Fruit fly (Drosophila melanogaster) whole organism, embryonic: ENCODE measurements around the gene CG33158.

Experiments used
- Bteb2 ChIP-seq: fragments of 200-800 bp; sonication (Bioruptor generic); optimal IDR thresholded peaks from 2 replicates; lab custom pipeline; 2016; ENCODE audit warnings: missing biosample characterization, missing genetic modification characterization
- CG10274 ChIP-seq: fragments of 200-800 bp; sonication (Bioruptor generic); optimal IDR thresholded peaks from 3 replicates; lab custom pipeline; 2017; ENCODE audit warnings: missing biosample characterization, mild to moderate bottlenecking, missing genetic modification characterization
- CG11247 ChIP-seq: fragments of 200-800 bp; sonication (Bioruptor generic); IDR thresholded peaks from 2 replicates; pipeline ENCODE4 v1.3.6; 2022; ENCODE audit warnings: missing biosample characterization, missing genetic modification characterization
- CG11560 ChIP-seq: fragments of 200-800 bp; sonication (Bioruptor generic); IDR thresholded peaks from 3 replicates; pipeline ENCODE4 v1.3.6; 2022; ENCODE audit warnings: missing biosample characterization, missing genetic modification characterization
- CG12155 ChIP-seq: fragments of 200-800 bp; sonication (Bioruptor generic); optimal IDR thresholded peaks from 3 replicates; lab custom pipeline; 2016; ENCODE audit warnings: missing biosample characterization, missing genetic modification characterization
- CG12942 ChIP-seq: fragments of 200-800 bp; sonication (Bioruptor generic); optimal IDR thresholded peaks from 3 replicates; lab custom pipeline; 2016; ENCODE audit warnings: missing biosample characterization, missing genetic modification characterization
- CG14014 ChIP-seq: fragments of 200-800 bp; sonication (Bioruptor generic); IDR thresholded peaks from 2 replicates; pipeline ENCODE4 v1.3.6; 2022; ENCODE audit warnings: missing biosample characterization, missing genetic modification characterization
- CG14710 ChIP-seq: fragments of 200-800 bp; sonication (Bioruptor generic); optimal IDR thresholded peaks from 3 replicates; lab custom pipeline; 2019; ENCODE audit warnings: missing biosample characterization, mild to moderate bottlenecking, missing genetic modification characterization, moderate library complexity
- CG1529 ChIP-seq: fragments of 200-800 bp; sonication (Bioruptor generic); optimal IDR thresholded peaks from 3 replicates; lab custom pipeline; 2018; ENCODE audit warnings: missing biosample characterization, missing genetic modification characterization
- CG17186 ChIP-seq: fragments of 200-800 bp; sonication (Bioruptor generic); optimal IDR thresholded peaks from 3 replicates; lab custom pipeline; 2017; ENCODE audit warnings: missing biosample characterization, missing genetic modification reagents, missing genetic modification characterization
- CG31224 ChIP-seq: fragments of 200-800 bp; sonication (Bioruptor generic); IDR thresholded peaks from 2 replicates; pipeline ENCODE4 v1.3.6; 2022; ENCODE audit warnings: missing biosample characterization, missing genetic modification characterization
- CG32532 ChIP-seq: fragments of 200-800 bp; sonication (Bioruptor generic); IDR thresholded peaks from 2 replicates; pipeline ENCODE4 v1.3.6; 2022; ENCODE audit warnings: missing biosample characterization, missing genetic modification characterization
- CG33557 ChIP-seq: fragments of 200-800 bp; sonication (Bioruptor generic); optimal IDR thresholded peaks from 2 replicates; lab custom pipeline; 2019; ENCODE audit warnings: missing biosample characterization, mild to moderate bottlenecking, missing genetic modification characterization, moderate library complexity
- CG3407 ChIP-seq: fragments of 200-800 bp; sonication (Bioruptor generic); optimal IDR thresholded peaks from 2 replicates; lab custom pipeline; 2018; ENCODE audit warnings: missing biosample characterization, mild to moderate bottlenecking, missing genetic modification characterization
- CG43689 ChIP-seq: fragments of 200-800 bp; sonication (Bioruptor generic); IDR thresholded peaks from 2 replicates; pipeline ENCODE4 v1.3.6; 2022; ENCODE audit warnings: missing biosample characterization, missing genetic modification characterization
- CG4730 ChIP-seq: fragments of 200-800 bp; sonication (Bioruptor generic); IDR thresholded peaks from 2 replicates; pipeline ENCODE4 v1.3.6; 2022; ENCODE audit warnings: missing biosample characterization, missing genetic modification characterization
- CG6654 ChIP-seq: fragments of 200-800 bp; sonication (Bioruptor generic); optimal IDR thresholded peaks from 2 replicates; lab custom pipeline; 2017; ENCODE audit warnings: missing biosample characterization, mild to moderate bottlenecking, missing genetic modification characterization
- CG6765 ChIP-seq: fragments of 200-800 bp; sonication (Bioruptor generic); optimal IDR thresholded peaks from 3 replicates; lab custom pipeline; 2017; ENCODE audit warnings: missing biosample characterization, mild to moderate bottlenecking, missing genetic modification characterization
- CG7839 ChIP-seq: fragments of 200-800 bp; sonication (Bioruptor generic); optimal IDR thresholded peaks from 3 replicates; lab custom pipeline; 2018; ENCODE audit warnings: missing biosample characterization, mild to moderate bottlenecking, missing genetic modification characterization, moderate library complexity
- CG9817 ChIP-seq: fragments of 200-800 bp; sonication (Bioruptor generic); optimal IDR thresholded peaks from 2 replicates; lab custom pipeline; 2018; ENCODE audit warnings: missing biosample characterization, mild to moderate bottlenecking, missing genetic modification characterization, moderate library complexity
- CHES-1-like ChIP-seq: fragments of 200-800 bp; sonication (Bioruptor generic); optimal IDR thresholded peaks from 2 replicates; lab custom pipeline; 2016; ENCODE audit warnings: missing biosample characterization, missing genetic modification characterization
- CTCF ChIP-seq: fragments of 200-800 bp; sonication (Bioruptor generic); optimal IDR thresholded peaks from 2 replicates; lab custom pipeline; 2017; ENCODE audit warnings: missing biosample characterization, mild to moderate bottlenecking, missing genetic modification characterization, moderate library complexity
- Dp ChIP-seq: fragments of 200-800 bp; sonication (Bioruptor generic); optimal IDR thresholded peaks from 2 replicates; lab custom pipeline; 2018; ENCODE audit warnings: missing biosample characterization, mild to moderate bottlenecking, missing genetic modification characterization, moderate library complexity
- MESR4 ChIP-seq: fragments of 200-800 bp; sonication (Bioruptor generic); optimal IDR thresholded peaks from 2 replicates; lab custom pipeline; 2018; ENCODE audit warnings: missing biosample characterization, mild to moderate bottlenecking, missing genetic modification characterization, moderate library complexity
- NC2β ChIP-seq: fragments of 200-800 bp; sonication (Bioruptor generic); optimal IDR thresholded peaks from 2 replicates; lab custom pipeline; 2016; ENCODE audit warnings: missing biosample characterization, missing genetic modification characterization
- Opbp ChIP-seq: fragments of 200-800 bp; sonication (Bioruptor generic); IDR thresholded peaks from 3 replicates; pipeline ENCODE4 v1.3.6; 2022; ENCODE audit warnings: missing biosample characterization, missing genetic modification characterization; ENCODE audit not compliant: partially characterized antibody
- PHDP ChIP-seq: fragments of 200-800 bp; sonication (Bioruptor generic); optimal IDR thresholded peaks from 3 replicates; lab custom pipeline; 2018; ENCODE audit warnings: missing biosample characterization, mild to moderate bottlenecking, missing genetic modification characterization, moderate library complexity
- Rx ChIP-seq: fragments of 200-800 bp; sonication (Bioruptor generic); IDR thresholded peaks from 2 replicates; pipeline ENCODE4 v1.3.6; 2022; ENCODE audit warnings: missing biosample characterization, missing genetic modification characterization
- Spps ChIP-seq: fragments of 200-800 bp; sonication (Bioruptor generic); optimal IDR thresholded peaks from 2 replicates; lab custom pipeline; 2018; ENCODE audit warnings: missing biosample characterization, mild to moderate bottlenecking, missing genetic modification characterization
- Sry-δ ChIP-seq: fragments of 200-800 bp; sonication (Bioruptor generic); optimal IDR thresholded peaks from 2 replicates; lab custom pipeline; 2016; ENCODE audit warnings: missing biosample characterization, missing genetic modification characterization
- Stat92E ChIP-seq, 3 experiments: fragments of >200 bp in 2 of 3; fragments of 200-800 bp in 1 of 3; sonication (Bioruptor generic) in 1 of 3; optimal IDR thresholded peaks; 2 replicates each; lab custom pipeline; 2017 to 2019; ENCODE audit warnings: missing biosample characterization in 3 of 3, missing genetic modification characterization in 3 of 3, mild to moderate bottlenecking in 1 of 3, moderate library complexity in 1 of 3
- Trl ChIP-seq, 3 experiments: fragments of >200 bp in 2 of 3; fragments of 200-800 bp in 1 of 3; sonication (Bioruptor generic) in 1 of 3; optimal IDR thresholded peaks; 2 replicates in 1 of 3; 3 replicates in 2 of 3; lab custom pipeline; 2016 to 2017; ENCODE audit warnings: missing biosample characterization in 1 of 3, missing genetic modification characterization in 1 of 3
- Xbp1 ChIP-seq: fragments of 200-800 bp; sonication (Bioruptor generic); optimal IDR thresholded peaks from 3 replicates; lab custom pipeline; 2016; ENCODE audit warnings: missing biosample characterization, mild to moderate bottlenecking, missing genetic modification characterization
- btn ChIP-seq: fragments of 200-800 bp; sonication (Bioruptor generic); optimal IDR thresholded peaks from 2 replicates; lab custom pipeline; 2016; ENCODE audit warnings: missing biosample characterization, missing genetic modification characterization
- chinmo ChIP-seq: fragments of 200-800 bp; sonication (Bioruptor generic); IDR thresholded peaks from 4 replicates; pipeline ENCODE4 v1.3.6; 2022; ENCODE audit warnings: missing biosample characterization, missing genetic modification characterization; ENCODE audit not compliant: partially characterized antibody
- chn ChIP-seq: fragments of 200-800 bp; sonication (Bioruptor generic); optimal IDR thresholded peaks from 2 replicates; lab custom pipeline; 2016; ENCODE audit warnings: missing biosample characterization, missing genetic modification characterization
- ci ChIP-seq: fragments of 200-800 bp; sonication (Bioruptor generic); IDR thresholded peaks from 3 replicates; pipeline ENCODE4 v1.3.6; 2022; ENCODE audit warnings: missing biosample characterization, missing genetic modification characterization
- dimm ChIP-seq: fragments of 200-800 bp; sonication (Bioruptor generic); IDR thresholded peaks from 2 replicates; pipeline ENCODE4 v1.3.6; 2022; ENCODE audit warnings: missing biosample characterization, missing genetic modification characterization
- dmrt99B ChIP-seq: fragments of 200-800 bp; sonication (Bioruptor generic); optimal IDR thresholded peaks from 2 replicates; lab custom pipeline; 2018; ENCODE audit warnings: missing biosample characterization, mild to moderate bottlenecking, missing genetic modification characterization, moderate library complexity
- dysf ChIP-seq: fragments of 200-800 bp; sonication (Bioruptor generic); IDR thresholded peaks from 3 replicates; pipeline ENCODE4 v1.3.6; 2022; ENCODE audit warnings: missing biosample characterization, missing genetic modification characterization
- ems ChIP-seq: fragments of 200-800 bp; sonication (Bioruptor generic); optimal IDR thresholded peaks from 3 replicates; lab custom pipeline; 2016; ENCODE audit warnings: missing biosample characterization, missing genetic modification characterization
- exex ChIP-seq: fragments of 200-800 bp; sonication (Bioruptor generic); optimal IDR thresholded peaks from 4 replicates; lab custom pipeline; 2018; ENCODE audit warnings: missing biosample characterization, mild to moderate bottlenecking, missing genetic modification characterization, moderate library complexity
- eyg ChIP-seq: fragments of 200-800 bp; sonication (Bioruptor generic); optimal IDR thresholded peaks from 3 replicates; lab custom pipeline; 2016; ENCODE audit warnings: missing biosample characterization, missing genetic modification characterization
- insv ChIP-seq, 2 experiments: fragments of 200-800 bp; sonication (Bioruptor generic); optimal IDR thresholded peaks; 3 replicates each; lab custom pipeline; 2016 to 2018; ENCODE audit warnings: missing biosample characterization in 2 of 2, missing genetic modification characterization in 2 of 2
- lilli ChIP-seq: fragments of 200-800 bp; sonication (Bioruptor generic); optimal IDR thresholded peaks from 3 replicates; lab custom pipeline; 2016; ENCODE audit warnings: missing biosample characterization, missing genetic modification characterization
- pfk ChIP-seq: fragments of 200-800 bp; sonication (Bioruptor generic); optimal IDR thresholded peaks from 2 replicates; lab custom pipeline; 2018; ENCODE audit warnings: missing biosample characterization, mild to moderate bottlenecking, missing genetic modification characterization, moderate library complexity
- sisA ChIP-seq: fragments of 200-800 bp; sonication (Bioruptor generic); IDR thresholded peaks from 2 replicates; pipeline ENCODE4 v1.3.6; 2022; ENCODE audit warnings: missing biosample characterization, missing genetic modification characterization
- sna ChIP-seq: fragments of 200-800 bp; sonication (Bioruptor generic); IDR thresholded peaks from 2 replicates; pipeline ENCODE4 v1.3.6; 2022; ENCODE audit warnings: missing biosample characterization, missing genetic modification characterization; ENCODE audit not compliant: partially characterized antibody
- tin ChIP-seq: fragments of 200-800 bp; sonication (Bioruptor generic); optimal IDR thresholded peaks from 3 replicates; lab custom pipeline; 2016; ENCODE audit warnings: missing biosample characterization, missing genetic modification characterization
- zfh2 ChIP-seq: fragments of 200-800 bp; sonication (Bioruptor generic); optimal IDR thresholded peaks from 2 replicates; lab custom pipeline; 2016; ENCODE audit warnings: missing biosample characterization, missing genetic modification characterization

The CG33158 gene

DNA sequence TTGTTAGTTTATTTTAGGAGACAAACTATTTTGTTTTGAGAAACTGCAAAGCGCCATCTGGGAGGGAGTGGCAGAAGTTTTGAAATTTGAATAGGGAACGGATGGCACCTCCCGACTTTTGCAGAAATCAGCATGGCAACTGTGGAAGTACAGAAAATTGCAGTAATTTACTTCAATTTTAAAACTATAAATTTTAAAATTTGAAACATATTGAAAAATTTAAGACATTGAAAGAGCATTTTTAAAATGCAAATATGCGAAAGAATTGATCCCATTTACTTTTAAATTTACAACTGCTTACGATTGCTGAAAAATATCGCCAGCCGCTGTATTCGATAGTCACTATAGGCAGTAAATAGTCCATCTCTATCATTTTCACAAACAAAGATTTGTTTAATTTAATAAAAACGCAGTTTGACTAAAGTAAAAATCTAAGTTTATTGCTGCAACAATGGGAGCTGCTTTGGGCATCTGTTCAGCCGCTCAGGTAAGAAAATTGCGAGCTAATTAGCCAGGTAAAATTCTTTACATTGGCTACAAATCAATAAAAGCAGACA lies 6.9 kb upstream of the CG33158 start, which contains the start of gene Serinc (continued):
- TF ChIP-seq CG12155 (GFP tag; lab: Kevin White, UChicago), result peak; percentile 30
- no peak for TF ChIP-seq Rx (GFP tag; lab: Robert Waterston, UW)
- 0 out of 2 replicates have a peak, but pooled peaks have one; percentile 5 for TF ChIP-seq CG11247
- TF ChIP-seq eyg (GFP tag; lab: Kevin White, UChicago), result no peak
- no peak for TF ChIP-seq CG7839 (tag; lab: Kevin White, UChicago)
- peak; percentile 14; the same call in 1 of the 2 replicates for TF ChIP-seq sisA (GFP tag; lab: Robert Waterston, UW)
- TF ChIP-seq lilli, result peak; percentile 78
- peak; percentile 42 for TF ChIP-seq ems (GFP tag; lab: Kevin White, UChicago)
- TF ChIP-seq CG1529 (GFP tag; lab: Kevin White, UChicago), result peak; percentile 7
- no peak for TF ChIP-seq CG10274 (GFP tag; lab: Kevin White, UChicago)
- no peak for TF ChIP-seq dmrt99B
- TF ChIP-seq CG14014 (GFP tag; lab: Robert Waterston, UW), result peak; percentile 42; the same call in 1 of the 2 replicates
- no peak for TF ChIP-seq Spps
- TF ChIP-seq Trl (optimal IDR thresholded peaks at IDR 0.05; lab: Kevin White, UChicago), result no peak
- peak; percentile 55 for TF ChIP-seq Trl (GFP tag; optimal IDR thresholded peaks at IDR 0.05; lab: Kevin White, UChicago)
- TF ChIP-seq CG14710 (tag; lab: Kevin White, UChicago), result peak; percentile 86
- no peak for TF ChIP-seq btn
- peak in 1 of 2 experiments; percentile 59 for TF ChIP-seq insv (GFP tag; optimal IDR thresholded peaks at IDR 0.05; lab: Kevin White, UChicago)
- peak; percentile 58 for TF ChIP-seq chn (GFP tag; lab: Kevin White, UChicago)
- no peak for TF ChIP-seq dimm
- TF ChIP-seq ci, result peak; percentile 74
- TF ChIP-seq MESR4 (GFP tag; lab: Kevin White, UChicago), result peak; percentile 73
- peak; percentile 28 for TF ChIP-seq CG12942 (GFP tag; lab: Kevin White, UChicago)
- TF ChIP-seq CG6765 (GFP tag; lab: Kevin White, UChicago), result no peak
- peak; percentile 40 for TF ChIP-seq Bteb2 (GFP tag; lab: Kevin White, UChicago)
- TF ChIP-seq Stat92E (GFP tag; optimal IDR thresholded peaks at IDR 0.05; lab: Kevin White, UChicago), result peak in 1 of 3 experiments; percentile 57
- TF ChIP-seq Dp (GFP tag; lab: Kevin White, UChicago), result peak; percentile 59
- peak; percentile 40 for TF ChIP-seq PHDP (tag; lab: Kevin White, UChicago)
- peak; percentile 98 for TF ChIP-seq sna (GFP tag; lab: Robert Waterston, UW)
- TF ChIP-seq CHES-1-like (GFP tag; lab: Kevin White, UChicago), result peak; percentile 69
- TF ChIP-seq CTCF (GFP tag; lab: Kevin White, UChicago), result peak; percentile 97
- peak; percentile 55 for TF ChIP-seq zfh2 (GFP tag; lab: Kevin White, UChicago)
- peak; percentile 66 for TF ChIP-seq CG17186 (GFP tag; lab: Kevin White, UChicago)
- peak; percentile 56 for TF ChIP-seq CG3407 (GFP tag; lab: Kevin White, UChicago)
- TF ChIP-seq Opbp (GFP tag; lab: Robert Waterston, UW), result peak; percentile 98
- TF ChIP-seq NC2β (GFP tag; lab: Kevin White, UChicago), result peak; percentile 13
- peak; percentile 73 for TF ChIP-seq tin (GFP tag; lab: Kevin White, UChicago)
- TF ChIP-seq CG4730 (GFP tag; lab: Robert Waterston, UW), result no peak
- TF ChIP-seq Sry-δ, result peak; percentile 97
- no peak for TF ChIP-seq CG6654
- TF ChIP-seq dysf (GFP tag; lab: Robert Waterston, UW), result peak; percentile 58
- TF ChIP-seq chinmo (GFP tag; lab: Robert Waterston, UW), result peak; percentile 92; the same call in 3 of the 4 replicates
- TF ChIP-seq CG9817 (tag; lab: Kevin White, UChicago), result peak; percentile 21
- peak; percentile 42 for TF ChIP-seq CG33557 (GFP tag; lab: Kevin White, UChicago)
- TF ChIP-seq CG11560 (tag; lab: Robert Waterston, UW), result peak; percentile 67; the same call in 2 of the 3 replicates
- TF ChIP-seq Xbp1, result peak; percentile 74
- TF ChIP-seq pfk, result no peak
- TF ChIP-seq CG43689 (GFP tag; lab: Robert Waterston, UW), result no peak
- peak; percentile 15 for TF ChIP-seq exex (tag; lab: Kevin White, UChicago)
- peak; percentile 62; the same call in 1 of the 2 replicates for TF ChIP-seq CG32532 (GFP tag; lab: Robert Waterston, UW)
- 0 out of 2 replicates have a peak, but pooled peaks have one; percentile 16 for TF ChIP-seq CG31224 (GFP tag; lab: Robert Waterston, UW)
